Worm (Caenorhabditis elegans): ENCODE results near the gene T22C8.1.

T22C8.1 gene

ce11 chrII:8612470-8612869 lies at the start of gene T22C8.1:
T22C8.1 (plus strand) TSS chrII:8612770.
- TF ChIP-seq hnd-1 (tag; optimal IDR thresholded peaks at IDR 0.05) (no peak), ceh-36 (tag; optimal IDR thresholded peaks at IDR 0.05) (no peak), scrt-1 (GFP tag; IDR thresholded peaks at IDR 0.05) (no peak), tbx-37 (GFP tag; conservative IDR thresholded peaks at IDR 0.05) (no peak), aly-1 (tag; optimal IDR thresholded peaks at IDR 0.05) (no peak), sea-1 (GFP tag; conservative IDR thresholded peaks at IDR 0.05) (no peak), tra-4 (tag; optimal IDR thresholded peaks at IDR 0.05) (no peak)

- no peak for TF ChIP-seq hmg-4 (GFP tag; optimal IDR thresholded peaks at IDR 0.05)
- TF ChIP-seq ets-7 (tag; optimal IDR thresholded peaks at IDR 0.05): no peak
- no peak for TF ChIP-seq B0310.2 (tag; optimal IDR thresholded peaks at IDR 0.05)
Measured at ce11 chrII:8566039-8566438, 46.5 kb upstream of the T22C8.1 start, which contains the start of gene stc-1. stc-1 (minus strand) TSS chrII:8566139.

ce11 chrII:8566806-8567266 lies 45.7 kb upstream of the T22C8.1 start, which contains the start of gene F54C9.3:
F54C9.3 (minus strand) TSS chrII:8566856.
- no peak for TF ChIP-seq sea-1 (GFP tag; conservative IDR thresholded peaks at IDR 0.05)
- no peak for TF ChIP-seq hmg-4 (GFP tag; optimal IDR thresholded peaks at IDR 0.05)
- TF ChIP-seq F13C5.2 (tag; optimal IDR thresholded peaks at IDR 0.05): no peak
- TF ChIP-seq ceh-13 (GFP tag; optimal IDR thresholded peaks at IDR 0.05): no peak

ce11 chrII:8568234-8568969 lies 44.2 kb upstream of the T22C8.1 start:
- no peak for TF ChIP-seq hmbx-1 (tag; optimal IDR thresholded peaks at IDR 0.05)
- TF ChIP-seq sea-1 (GFP tag; conservative IDR thresholded peaks at IDR 0.05): 0 out of 2 replicates have a peak, but pooled peaks have one; percentile 30
- TF ChIP-seq hmg-4 (GFP tag; optimal IDR thresholded peaks at IDR 0.05): no peak
- no peak for TF ChIP-seq scrt-1 (GFP tag; IDR thresholded peaks at IDR 0.05)
- TF ChIP-seq flt-1 (GFP tag; IDR thresholded peaks at IDR 0.05): no peak
- TF ChIP-seq ets-7 (tag; optimal IDR thresholded peaks at IDR 0.05): no peak
- no peak for TF ChIP-seq ceh-36 (tag; optimal IDR thresholded peaks at IDR 0.05)

ce11 chrII:8569038-8569977 lies 43.3 kb upstream of the T22C8.1 start, which contains the start of the genes col-38 and rpl-5:
col-38 (minus strand) TSS chrII:8569088.
rpl-5 (plus strand) TSS chrII:8569927.
- no peak for TF ChIP-seq ets-7 (tag; optimal IDR thresholded peaks at IDR 0.05)
- peak; percentile 39 for TF ChIP-seq hmg-4 (GFP tag; optimal IDR thresholded peaks at IDR 0.05)
- no peak for TF ChIP-seq tra-4 (tag; optimal IDR thresholded peaks at IDR 0.05)
- TF ChIP-seq ceh-36 (tag; optimal IDR thresholded peaks at IDR 0.05): no peak
- TF ChIP-seq ama-1 (optimal IDR thresholded peaks at IDR 0.05): no peak
- TF ChIP-seq F13C5.2 (tag; optimal IDR thresholded peaks at IDR 0.05): peak; percentile 73
- TF ChIP-seq flt-1 (GFP tag; IDR thresholded peaks at IDR 0.05): peak; percentile 38; the same call in 1 of the 2 replicates

ce11 chrII:8570977-8571376 lies 41.6 kb upstream of the T22C8.1 start, which contains the start of gene bcs-1:
bcs-1 (plus strand) TSS chrII:8571085.
- TF ChIP-seq hmbx-1 (tag; optimal IDR thresholded peaks at IDR 0.05): no peak

- TF ChIP-seq flt-1 (GFP tag; IDR thresholded peaks at IDR 0.05) (no peak), ama-1 (optimal IDR thresholded peaks at IDR 0.05) (no peak), sea-1 (GFP tag; conservative IDR thresholded peaks at IDR 0.05) (no peak), tra-4 (tag; optimal IDR thresholded peaks at IDR 0.05) (no peak), scrt-1 (GFP tag; IDR thresholded peaks at IDR 0.05) (no peak), B0310.2 (tag; optimal IDR thresholded peaks at IDR 0.05) (no peak), pes-1 (GFP tag; IDR thresholded peaks at IDR 0.05) (no peak), hnd-1 (tag; optimal IDR thresholded peaks at IDR 0.05) (no peak), hmg-4 (GFP tag; optimal IDR thresholded peaks at IDR 0.05) (no peak)
Measured at ce11 chrII:8573044-8573443, 39.5 kb upstream of the T22C8.1 start, which contains the start of gene F54C9.7. F54C9.7 (plus strand) TSS chrII:8573344.

ce11 chrII:8575184-8575583 lies 37.4 kb upstream of the T22C8.1 start, which contains the start of gene puf-5:
puf-5 (plus strand) TSS chrII:8575541.
- TF ChIP-seq ets-7 (tag; optimal IDR thresholded peaks at IDR 0.05) (no peak), ceh-13 (GFP tag; optimal IDR thresholded peaks at IDR 0.05) (no peak), ceh-36 (tag; optimal IDR thresholded peaks at IDR 0.05) (no peak), aly-1 (tag; optimal IDR thresholded peaks at IDR 0.05) (no peak), hnd-1 (tag; optimal IDR thresholded peaks at IDR 0.05) (no peak), tbx-11 (GFP tag; IDR thresholded peaks at IDR 0.05) (no peak), B0310.2 (tag; optimal IDR thresholded peaks at IDR 0.05) (no peak), sea-1 (GFP tag; conservative IDR thresholded peaks at IDR 0.05) (no peak), hmbx-1 (tag; optimal IDR thresholded peaks at IDR 0.05) (no peak), ama-1 (optimal IDR thresholded peaks at IDR 0.05) (no peak), pes-1 (GFP tag; IDR thresholded peaks at IDR 0.05) (no peak), flt-1 (GFP tag; IDR thresholded peaks at IDR 0.05) (no peak), hmg-4 (GFP tag; optimal IDR thresholded peaks at IDR 0.05) (no peak), F13C5.2 (tag; optimal IDR thresholded peaks at IDR 0.05) (no peak), tra-4 (tag; optimal IDR thresholded peaks at IDR 0.05) (no peak), scrt-1 (GFP tag; IDR thresholded peaks at IDR 0.05) (no peak), tbx-37 (GFP tag; conservative IDR thresholded peaks at IDR 0.05) (no peak)
